Fruit fly (Drosophila melanogaster) whole organism, embryonic: Measurements from ENCODE around the gene FASN2.

Source experiments
- Ada2b ChIP-seq: fragments of 200-800 bp; sonication (Bioruptor generic); IDR thresholded peaks from 2 replicates; pipeline ENCODE4 v1.3.6; 2022; ENCODE audit warnings: missing biosample characterization, missing genetic modification characterization
- Adf1 ChIP-seq: fragments of 200-800 bp; sonication (Bioruptor generic); IDR thresholded peaks from 2 replicates; pipeline ENCODE4 v1.3.6; 2022; ENCODE audit warnings: missing biosample characterization, missing genetic modification characterization
- Bgb ChIP-seq: fragments of 200-800 bp; sonication (Bioruptor generic); IDR thresholded peaks from 2 replicates; pipeline ENCODE4 v1.3.6; 2022; ENCODE audit warnings: missing biosample characterization, missing genetic modification characterization; ENCODE audit not compliant: partially characterized antibody
- CG13894 ChIP-seq: fragments of 200-800 bp; sonication (Bioruptor generic); optimal IDR thresholded peaks from 3 replicates; lab custom pipeline; 2018; ENCODE audit warnings: missing biosample characterization, mild to moderate bottlenecking, missing genetic modification characterization, moderate library complexity
- CG17802 ChIP-seq: fragments of 200-800 bp; sonication (Bioruptor generic); optimal IDR thresholded peaks from 2 replicates; lab custom pipeline; 2018; ENCODE audit warnings: missing biosample characterization, mild to moderate bottlenecking, missing genetic modification characterization, moderate library complexity
- CG2202 ChIP-seq: fragments of 200-800 bp; sonication (Bioruptor generic); optimal IDR thresholded peaks from 2 replicates; lab custom pipeline; 2018; ENCODE audit warnings: missing biosample characterization, mild to moderate bottlenecking, missing genetic modification characterization
- CG6254 ChIP-seq: fragments of 200-800 bp; sonication (Bioruptor generic); optimal IDR thresholded peaks from 3 replicates; lab custom pipeline; 2017; ENCODE audit warnings: mild to moderate bottlenecking, missing biosample characterization, missing genetic modification reagents, missing genetic modification characterization
- CG6654 ChIP-seq: fragments of 200-800 bp; sonication (Bioruptor generic); optimal IDR thresholded peaks from 2 replicates; lab custom pipeline; 2017; ENCODE audit warnings: missing biosample characterization, mild to moderate bottlenecking, missing genetic modification characterization
- CG7987 ChIP-seq: fragments of 200-800 bp; sonication (Bioruptor generic); optimal IDR thresholded peaks from 2 replicates; lab custom pipeline; 2018; ENCODE audit warnings: missing biosample characterization, mild to moderate bottlenecking, missing genetic modification characterization, moderate library complexity
- CG9797 ChIP-seq: fragments of 200-800 bp; sonication (Bioruptor generic); optimal IDR thresholded peaks from 3 replicates; lab custom pipeline; 2018; ENCODE audit warnings: missing biosample characterization, mild to moderate bottlenecking, missing genetic modification characterization
- D19B ChIP-seq: fragments of 200-800 bp; sonication (Bioruptor generic); optimal IDR thresholded peaks from 2 replicates; lab custom pipeline; 2017; ENCODE audit warnings: missing biosample characterization, mild to moderate bottlenecking, missing genetic modification characterization
- Dp ChIP-seq: fragments of 200-800 bp; sonication (Bioruptor generic); optimal IDR thresholded peaks from 2 replicates; lab custom pipeline; 2018; ENCODE audit warnings: missing biosample characterization, mild to moderate bottlenecking, missing genetic modification characterization, moderate library complexity
- Drgx ChIP-seq: fragments of 200-800 bp; sonication (Bioruptor generic); IDR thresholded peaks from 2 replicates; pipeline ENCODE4 v1.3.6; 2022; ENCODE audit warnings: missing biosample characterization, missing genetic modification characterization
- E2f1 ChIP-seq: fragments of 200-800 bp; sonication (Bioruptor generic); IDR thresholded peaks from 2 replicates; pipeline ENCODE4 v1.3.6; 2022; ENCODE audit warnings: missing biosample characterization, missing genetic modification characterization
- MBD-R2 ChIP-seq: fragments of 200-800 bp; sonication (Bioruptor generic); IDR thresholded peaks from 2 replicates; pipeline ENCODE4 v1.3.6; 2022; ENCODE audit warnings: missing biosample characterization, missing genetic modification characterization
- MESR4 ChIP-seq: fragments of 200-800 bp; sonication (Bioruptor generic); optimal IDR thresholded peaks from 2 replicates; lab custom pipeline; 2018; ENCODE audit warnings: missing biosample characterization, mild to moderate bottlenecking, missing genetic modification characterization, moderate library complexity
- Max ChIP-seq: fragments of 200-800 bp; sonication (Bioruptor generic); optimal IDR thresholded peaks from 2 replicates; lab custom pipeline; 2016; ENCODE audit warnings: missing biosample characterization, mild to moderate bottlenecking, missing genetic modification characterization
- Med ChIP-seq: fragments of 200-800 bp; sonication (Bioruptor generic); peaks from one replicate; lab custom pipeline; 2016; ENCODE audit warnings: missing biosample characterization, missing genetic modification characterization, mild to moderate bottlenecking, inconsistent platforms, moderate library complexity
- NK7.1 ChIP-seq: fragments of 200-800 bp; sonication (Bioruptor generic); optimal IDR thresholded peaks from 3 replicates; lab custom pipeline; 2016; ENCODE audit warnings: missing biosample characterization, missing genetic modification characterization
- Pdp1 ChIP-seq, 2 experiments: fragments of 200-800 bp; sonication (Bioruptor generic); optimal IDR thresholded peaks; 3 replicates each; lab custom pipeline; 2016; ENCODE audit warnings: missing biosample characterization in 2 of 2, missing genetic modification characterization in 2 of 2, mild to moderate bottlenecking in 1 of 2, moderate library complexity in 1 of 2
- Spps ChIP-seq: fragments of 200-800 bp; sonication (Bioruptor generic); optimal IDR thresholded peaks from 2 replicates; lab custom pipeline; 2018; ENCODE audit warnings: missing biosample characterization, mild to moderate bottlenecking, missing genetic modification characterization
- Sry-β ChIP-seq: fragments of 200-800 bp; sonication (Bioruptor generic); optimal IDR thresholded peaks from 2 replicates; lab custom pipeline; 2018; ENCODE audit warnings: missing biosample characterization, mild to moderate bottlenecking, missing genetic modification characterization, moderate library complexity
- Trl ChIP-seq, 3 experiments: fragments of >200 bp in 2 of 3; fragments of 200-800 bp in 1 of 3; sonication (Bioruptor generic) in 1 of 3; optimal IDR thresholded peaks; 2 replicates in 1 of 3; 3 replicates in 2 of 3; lab custom pipeline; 2016 to 2017; ENCODE audit warnings: missing biosample characterization in 1 of 3, missing genetic modification characterization in 1 of 3
- abd-A ChIP-seq: fragments of 200-800 bp; sonication (Bioruptor generic); optimal IDR thresholded peaks from 3 replicates; lab custom pipeline; 2019; ENCODE audit warnings: missing biosample characterization, mild to moderate bottlenecking, missing genetic modification characterization, moderate library complexity
- cad ChIP-seq: fragments of >200 bp; optimal IDR thresholded peaks from 2 replicates; lab custom pipeline; 2017; ENCODE audit warnings: missing biosample characterization, missing genetic modification characterization
- chinmo ChIP-seq: fragments of 200-800 bp; sonication (Bioruptor generic); IDR thresholded peaks from 4 replicates; pipeline ENCODE4 v1.3.6; 2022; ENCODE audit warnings: missing biosample characterization, missing genetic modification characterization; ENCODE audit not compliant: partially characterized antibody
- ci ChIP-seq: fragments of 200-800 bp; sonication (Bioruptor generic); IDR thresholded peaks from 3 replicates; pipeline ENCODE4 v1.3.6; 2022; ENCODE audit warnings: missing biosample characterization, missing genetic modification characterization
- eve ChIP-seq, 2 experiments: fragments of >200 bp; optimal IDR thresholded peaks; 2 replicates each; lab custom pipeline; 2017; ENCODE audit warnings: missing biosample characterization in 2 of 2, missing genetic modification characterization in 2 of 2
- ewg ChIP-seq: fragments of 200-800 bp; sonication (Bioruptor generic); optimal IDR thresholded peaks from 3 replicates; lab custom pipeline; 2017; ENCODE audit warnings: mild to moderate bottlenecking, missing biosample characterization, missing genetic modification reagents, missing genetic modification characterization
- fd96Cb ChIP-seq: fragments of 200-800 bp; sonication (Bioruptor generic); optimal IDR thresholded peaks from 2 replicates; lab custom pipeline; 2018; ENCODE audit warnings: missing biosample characterization, mild to moderate bottlenecking, missing genetic modification characterization, moderate library complexity
- gcm2 ChIP-seq: fragments of 200-800 bp; sonication (Bioruptor generic); optimal IDR thresholded peaks from 2 replicates; lab custom pipeline; 2016; ENCODE audit warnings: missing biosample characterization, missing genetic modification characterization
- hth ChIP-seq: fragments of >200 bp; optimal IDR thresholded peaks from 2 replicates; lab custom pipeline; 2017; ENCODE audit warnings: inconsistent platforms
- kah ChIP-seq: fragments of 200-800 bp; sonication (Bioruptor generic); optimal IDR thresholded peaks from 2 replicates; lab custom pipeline; 2018; ENCODE audit warnings: missing biosample characterization, mild to moderate bottlenecking, missing genetic modification characterization
- kay ChIP-seq: fragments of 200-800 bp; sonication (Bioruptor generic); optimal IDR thresholded peaks from 2 replicates; lab custom pipeline; 2016; ENCODE audit warnings: missing biosample characterization, missing genetic modification characterization
- mld ChIP-seq: fragments of 200-800 bp; sonication (Bioruptor generic); IDR thresholded peaks from 3 replicates; pipeline ENCODE4 v1.3.6; 2022; ENCODE audit warnings: missing biosample characterization, missing genetic modification characterization; ENCODE audit not compliant: partially characterized antibody
- onecut ChIP-seq: fragments of 200-800 bp; sonication (Bioruptor generic); IDR thresholded peaks from 2 replicates; pipeline ENCODE4 v1.3.6; 2022; ENCODE audit warnings: missing biosample characterization, missing genetic modification characterization
- peb ChIP-seq: fragments of 200-800 bp; sonication (Bioruptor generic); IDR thresholded peaks from 2 replicates; pipeline ENCODE4 v1.3.6; 2022; ENCODE audit warnings: missing biosample characterization, missing genetic modification characterization
- pros ChIP-seq: fragments of 200-800 bp; sonication (Bioruptor generic); optimal IDR thresholded peaks from 3 replicates; lab custom pipeline; 2019; ENCODE audit warnings: missing biosample characterization, mild to moderate bottlenecking, missing genetic modification characterization, moderate library complexity
- scrt ChIP-seq: fragments of 200-800 bp; sonication (Bioruptor generic); optimal IDR thresholded peaks from 2 replicates; lab custom pipeline; 2018; ENCODE audit warnings: missing biosample characterization, mild to moderate bottlenecking, missing genetic modification characterization, moderate library complexity
- sob ChIP-seq: fragments of 200-800 bp; sonication (Bioruptor generic); IDR thresholded peaks from 2 replicates; pipeline ENCODE4 v1.3.6; 2022; ENCODE audit warnings: missing biosample characterization, missing genetic modification characterization
- tap ChIP-seq: fragments of 200-800 bp; optimal IDR thresholded peaks from 3 replicates; lab custom pipeline; 2019; ENCODE audit warnings: missing biosample characterization, mild to moderate bottlenecking, missing genetic modification characterization, moderate library complexity
- twi ChIP-seq: fragments of 200-800 bp; optimal IDR thresholded peaks from 2 replicates; lab custom pipeline; 2019; ENCODE audit warnings: missing biosample characterization, mild to moderate bottlenecking, missing genetic modification characterization, moderate library complexity
- z ChIP-seq: fragments of 200-800 bp; sonication (Bioruptor generic); IDR thresholded peaks from 3 replicates; pipeline ENCODE4 v1.3.6; 2022; ENCODE audit warnings: missing biosample characterization, missing genetic modification characterization

Gene FASN2

dm6 chr2L:3086290-3086876, 42.6 kb downstream of the FASN2 start (continued):
- TF ChIP-seq eve (GFP tag; optimal IDR thresholded peaks at IDR 0.05; lab: Kevin White, UChicago) (peak in 1 of 2 experiments; percentile 27), z (GFP tag; lab: Robert Waterston, UW) (no peak), CG6654 (no peak), twi (tag; lab: Kevin White, UChicago) (peak; percentile 22), CG2202 (tag; lab: Kevin White, UChicago) (no peak), pros (GFP tag; lab: Kevin White, UChicago) (no peak), Max (GFP tag; lab: Kevin White, UChicago) (peak; percentile 47), mld (GFP tag; lab: Robert Waterston, UW) (no peak)

- TF ChIP-seq CG13894 (tag; lab: Kevin White, UChicago) = peak; percentile 84
- TF ChIP-seq ewg (GFP tag; lab: Kevin White, UChicago) = peak; percentile 87
- TF ChIP-seq Med (GFP tag; lab: Kevin White, UChicago) = peak; percentile 64
- no peak for TF ChIP-seq Dp (GFP tag; lab: Kevin White, UChicago)
- TF ChIP-seq abd-A (tag; lab: Kevin White, UChicago) = peak; percentile 77
- TF ChIP-seq Trl (optimal IDR thresholded peaks at IDR 0.05; lab: Kevin White, UChicago) = peak in 1 of 2 experiments; percentile 7
- no peak for TF ChIP-seq Trl (GFP tag; optimal IDR thresholded peaks at IDR 0.05; lab: Kevin White, UChicago)
- no peak for TF ChIP-seq tap (tag; lab: Kevin White, UChicago)
- TF ChIP-seq Sry-β = no peak
- TF ChIP-seq CG17802 (tag; lab: Kevin White, UChicago) = no peak
- peak; percentile 68 for TF ChIP-seq scrt (GFP tag; lab: Kevin White, UChicago)
- no peak for TF ChIP-seq hth
- TF ChIP-seq Ada2b (GFP tag; lab: Robert Waterston, UW) = no peak
- TF ChIP-seq CG7987 (GFP tag; lab: Kevin White, UChicago) = no peak
- TF ChIP-seq CG6254 = no peak
- no peak for TF ChIP-seq D19B (GFP tag; lab: Kevin White, UChicago)
- TF ChIP-seq Spps (tag; lab: Kevin White, UChicago) = no peak
- no peak for TF ChIP-seq MESR4
- TF ChIP-seq CG6654 = peak; percentile 83
- TF ChIP-seq kay (GFP tag; lab: Kevin White, UChicago) = peak; percentile 2
- TF ChIP-seq sob = no peak
- no peak for TF ChIP-seq cad (GFP tag; lab: Kevin White, UChicago)
- TF ChIP-seq CG9797 = no peak
- TF ChIP-seq gcm2 (GFP tag; lab: Kevin White, UChicago) = no peak
- no peak for TF ChIP-seq kah
- TF ChIP-seq Pdp1 (GFP tag; optimal IDR thresholded peaks at IDR 0.05; lab: Kevin White, UChicago) = peak in 1 of 2 experiments; percentile 73
- peak; percentile 89 for TF ChIP-seq onecut (GFP tag; lab: Robert Waterston, UW)
- TF ChIP-seq E2f1 (GFP tag; lab: Robert Waterston, UW) = no peak
- TF ChIP-seq chinmo (GFP tag; lab: Robert Waterston, UW) = 0 out of 4 replicates have a peak, but pooled peaks have one; percentile 45
- no peak for TF ChIP-seq fd96Cb (tag; lab: Kevin White, UChicago)
These were observed 44.6 kb downstream of the FASN2 start for dm6 chr2L:3088238-3088874.

- TF ChIP-seq NK7.1 = no peak
- TF ChIP-seq Adf1 (GFP tag; lab: Robert Waterston, UW) = peak; percentile 24; the same call in 1 of the 2 replicates
- TF ChIP-seq Med (GFP tag; lab: Kevin White, UChicago) = peak; percentile 31
- TF ChIP-seq CG6654 = peak; percentile 81
- no peak for TF ChIP-seq mld (GFP tag; lab: Robert Waterston, UW)
- 0 out of 2 replicates have a peak, but pooled peaks have one; percentile 6 for TF ChIP-seq Drgx (GFP tag; lab: Robert Waterston, UW)
- peak; percentile 94 for TF ChIP-seq ewg (GFP tag; lab: Kevin White, UChicago)
- 0 out of 3 replicates have a peak, but pooled peaks have one; percentile 40 for TF ChIP-seq ci (GFP tag; lab: Robert Waterston, UW)
- 0 out of 2 replicates have a peak, but pooled peaks have one; percentile 11 for TF ChIP-seq Bgb
- no peak for TF ChIP-seq peb
- TF ChIP-seq MBD-R2 (GFP tag; lab: Robert Waterston, UW) = 0 out of 2 replicates have a peak, but pooled peaks have one; percentile 26
These were observed 46.5 kb downstream of the FASN2 start for dm6 chr2L:3090245-3090644.
